Worm (Caenorhabditis elegans): Measurements from ENCODE around the gene lnp-1.

lnp-1 gene

ce11 chrX:4635643-4636042 is 47.1 kb downstream of the lnp-1 start:
- TF ChIP-seq hlh-11 (tag; optimal IDR thresholded peaks at IDR 0.05) (peak; percentile 4), nhr-6 (tag; optimal IDR thresholded peaks at IDR 0.05) (no peak), D1046.2 (GFP tag; IDR thresholded peaks at IDR 0.05) (no peak), mdl-1 (tag; optimal IDR thresholded peaks at IDR 0.05) (peak; percentile 47 to 86), snpc-4 (tag; optimal IDR thresholded peaks at IDR 0.05) (no peak), zip-2 (tag; optimal IDR thresholded peaks at IDR 0.05) (no peak), mxl-2 (GFP tag; conservative IDR thresholded peaks at IDR 0.05) (no peak), tag-97 (GFP tag; IDR thresholded peaks at IDR 0.05) (no peak), madf-5 (GFP tag; IDR thresholded peaks at IDR 0.05) (no peak), nhr-28 (tag; optimal IDR thresholded peaks at IDR 0.05) (no peak), Y105C5A.15 (GFP tag; IDR thresholded peaks at IDR 0.05) (no peak), lin-38 (GFP tag; IDR thresholded peaks at IDR 0.05) (no peak), snpc-1.2 (GFP tag; IDR thresholded peaks at IDR 0.05) (no peak), ceh-62 (tag; optimal IDR thresholded peaks at IDR 0.05) (no peak), daf-12 (tag; optimal IDR thresholded peaks at IDR 0.05) (no peak), lsy-2 (tag; optimal IDR thresholded peaks at IDR 0.05) (peak in 1 of 2 experiments; percentile 19), spr-3 (GFP tag; optimal IDR thresholded peaks at IDR 0.05) (no peak), lin-15B (tag; optimal IDR thresholded peaks at IDR 0.05) (no peak), ceh-82 (tag; optimal IDR thresholded peaks at IDR 0.05) (no peak), unc-130 (GFP tag; optimal IDR thresholded peaks at IDR 0.05) (no peak), nhr-77 (tag; optimal IDR thresholded peaks at IDR 0.05) (no peak), tra-1 (GFP tag; IDR thresholded peaks at IDR 0.05) (no peak), ceh-32 (tag; optimal IDR thresholded peaks at IDR 0.05; ENCODE audit: poor library complexity) (no peak), F26F4.8 (GFP tag; conservative IDR thresholded peaks at IDR 0.05) (no peak), ceh-28 (tag; optimal IDR thresholded peaks at IDR 0.05) (no peak), dmd-6 (GFP tag; IDR thresholded peaks at IDR 0.05) (peak; percentile 20; the same call in 1 of the 2 replicates), lin-39 (tag; optimal IDR thresholded peaks at IDR 0.05) (no peak), Y48G9A.11 (GFP tag; IDR thresholded peaks at IDR 0.05) (no peak), dmd-9 (GFP tag; IDR thresholded peaks at IDR 0.05) (no peak), nhr-48 (tag; optimal IDR thresholded peaks at IDR 0.05) (no peak), lim-7 (GFP tag; IDR thresholded peaks at IDR 0.05) (no peak), Y75B8A.6 (GFP tag; IDR thresholded peaks at IDR 0.05) (no peak), attf-4 (tag; optimal IDR thresholded peaks at IDR 0.05) (no peak), ZK546.5 (tag; optimal IDR thresholded peaks at IDR 0.05) (no peak), unc-39 (tag; optimal IDR thresholded peaks at IDR 0.05) (no peak), ceh-44 (GFP tag; IDR thresholded peaks at IDR 0.05) (no peak), sdz-12 (GFP tag; optimal IDR thresholded peaks at IDR 0.05) (no peak), Y5F2A.4 (GFP tag; optimal IDR thresholded peaks at IDR 0.05) (no peak), zip-11 (GFP tag; IDR thresholded peaks at IDR 0.05) (no peak), daf-19 (GFP tag; conservative IDR thresholded peaks at IDR 0.05) (no peak), nhr-76 (tag; optimal IDR thresholded peaks at IDR 0.05) (no peak), ZK337.2 (GFP tag; IDR thresholded peaks at IDR 0.05) (no peak), ceh-20 (GFP tag; IDR thresholded peaks at IDR 0.05) (peak; percentile 15; the same call in 1 of the 2 replicates), lin-29 (GFP tag; IDR thresholded peaks at IDR 0.05) (no peak), ama-1 (optimal IDR thresholded peaks at IDR 0.05) (no peak), set-16 (GFP tag; IDR thresholded peaks at IDR 0.05) (no peak), T26A8.4 (GFP tag; IDR thresholded peaks at IDR 0.05) (no peak), nhr-10 (tag; optimal IDR thresholded peaks at IDR 0.05) (no peak), mdt-29 (GFP tag; IDR thresholded peaks at IDR 0.05) (no peak), ztf-7 (tag; optimal IDR thresholded peaks at IDR 0.05) (no peak), nhr-25 (tag; optimal IDR thresholded peaks at IDR 0.05; ENCODE audit: borderline replicate concordance, insufficient read depth) (no peak), unc-62 (GFP tag; optimal IDR thresholded peaks at IDR 0.05 in 1 of 2) (no peak), unc-62 (tag; optimal IDR thresholded peaks at IDR 0.05) (no peak), skn-1 (tag; optimal IDR thresholded peaks at IDR 0.05) (no peak)

Measured in whole organism, L4 larva.